Fruit fly (Drosophila melanogaster) whole organism: Measurements from ENCODE around the gene Trm1.

Experiments
- Dll ChIP-seq: fragments of >200 bp; optimal IDR thresholded peaks from 2 replicates; lab custom pipeline; 2017
- psq ChIP-seq: fragments of >200 bp; optimal IDR thresholded peaks from 2 replicates; lab custom pipeline; 2017
- usp ChIP-seq: fragments of >200 bp; optimal IDR thresholded peaks from 2 replicates; lab custom pipeline; 2017; ENCODE audit warnings: missing biosample characterization, missing genetic modification characterization, mixed read lengths

DNA sequence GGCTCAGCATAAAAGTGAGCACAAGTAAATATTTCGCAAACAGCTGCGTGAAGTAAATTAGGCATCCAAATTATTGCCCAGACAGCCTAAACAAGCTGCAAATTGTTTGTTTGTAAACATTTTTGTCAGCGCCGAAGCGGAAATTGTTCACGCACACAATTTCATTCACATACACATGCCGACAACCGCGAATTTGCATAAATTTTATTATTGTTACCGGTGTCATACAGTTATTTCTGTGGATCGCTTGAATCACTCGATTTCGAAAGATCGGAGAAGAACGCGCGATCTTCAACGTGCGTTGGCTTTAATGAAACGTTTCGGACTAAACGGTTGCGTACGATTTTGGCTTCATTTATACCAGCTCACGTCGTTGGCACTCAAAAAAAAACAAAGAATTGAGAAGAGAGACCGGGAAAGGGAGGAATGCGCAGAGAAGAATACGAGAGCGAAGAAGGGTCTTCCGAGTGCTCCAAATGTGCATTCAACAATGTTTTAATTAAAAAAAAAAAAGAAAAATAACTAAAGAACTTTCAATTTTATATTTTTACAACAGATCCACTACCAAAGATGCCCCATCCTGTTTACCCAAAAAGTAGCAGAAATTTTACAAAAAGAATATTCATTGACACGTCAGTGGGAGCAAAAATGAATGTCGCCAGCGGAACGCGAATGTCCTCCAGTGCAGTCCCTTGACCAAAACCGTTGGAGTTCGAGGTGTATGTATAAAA is 4.6 kb upstream of the Trm1 start, which contains the start of gene vir-1:
- TF ChIP-seq psq (no peak), usp (GFP tag; lab: Kevin White, UChicago) (no peak), Dll (lab: Kevin White, UChicago) (no peak)
